Worm (Caenorhabditis elegans) whole organism, L2 larva: ENCODE results near the gene F55B11.6.
"Not testable (repeated sequence)": the region's sequence is repeated elsewhere in the genome, so short reads cannot be mapped to it uniquely, and the experiment has no call there.

Experiments
- C34F6.9 ChIP-seq: fragments of 150-350 bp; optimal IDR thresholded peaks from 2 replicates; lab custom pipeline; 2014; ENCODE audit warnings: missing biosample characterization, missing genetic modification characterization
- F13H6.1 ChIP-seq: sonication (generic microtip); optimal IDR thresholded peaks from 2 replicates; lab custom pipeline; 2016; ENCODE audit warnings: missing genetic modification characterization, missing compliant biosample characterization
- R02D3.7 ChIP-seq: fragments of 150-350 bp; optimal IDR thresholded peaks from 2 replicates; lab custom pipeline; 2014; ENCODE audit warnings: missing biosample characterization, missing genetic modification characterization
- Y55F3AM.14 ChIP-seq: fragments of 200-800 bp; sonication (Bioruptor generic); optimal IDR thresholded peaks from 2 replicates; lab custom pipeline; 2018; ENCODE audit warnings: mild to moderate bottlenecking, missing genetic modification characterization, missing compliant biosample characterization
- alr-1 ChIP-seq: fragments of 150-350 bp; optimal IDR thresholded peaks from 2 replicates; lab custom pipeline; 2014; ENCODE audit warnings: missing biosample characterization, missing genetic modification characterization
- ama-1 ChIP-seq: fragments of 150-350 bp; optimal IDR thresholded peaks from 2 replicates; lab custom pipeline; 2018; ENCODE audit warnings: inconsistent platforms
- blmp-1 ChIP-seq: sonication (generic microtip); optimal IDR thresholded peaks from 2 replicates; lab custom pipeline; 2017; ENCODE audit warnings: missing genetic modification characterization, mild to moderate bottlenecking, missing compliant biosample characterization, antibody characterized with exemption, moderate library complexity; ENCODE audit not compliant: insufficient read depth
- ceh-16 ChIP-seq: fragments of 150-350 bp; optimal IDR thresholded peaks from 2 replicates; lab custom pipeline; 2014; ENCODE audit warnings: missing biosample characterization, missing genetic modification characterization
- ceh-82 ChIP-seq: fragments of 150-350 bp; optimal IDR thresholded peaks from 2 replicates; lab custom pipeline; 2014; ENCODE audit warnings: missing biosample characterization, missing genetic modification characterization
- crh-2 ChIP-seq: sonication (generic microtip); optimal IDR thresholded peaks from 2 replicates; lab custom pipeline; 2017; ENCODE audit warnings: missing biosample characterization, missing genetic modification characterization
- dmd-4 ChIP-seq: sonication (generic microtip); optimal IDR thresholded peaks from 2 replicates; lab custom pipeline; 2017; ENCODE audit warnings: missing biosample characterization, missing genetic modification characterization
- egl-27 ChIP-seq: sonication (generic microtip); optimal IDR thresholded peaks from 3 replicates; lab custom pipeline; 2017; ENCODE audit warnings: missing biosample characterization, missing genetic modification reagents, missing genetic modification characterization
- elt-1 ChIP-seq: fragments of 150-350 bp; optimal IDR thresholded peaks from 2 replicates; lab custom pipeline; 2014; ENCODE audit warnings: missing biosample characterization, missing genetic modification characterization
- gmeb-1 ChIP-seq: fragments of 150-350 bp; optimal IDR thresholded peaks from 2 replicates; lab custom pipeline; 2014; ENCODE audit warnings: missing biosample characterization, missing genetic modification characterization
- lin-11 ChIP-seq: fragments of 150-350 bp; sonication (generic microtip); optimal IDR thresholded peaks from 2 replicates; lab custom pipeline; 2014; ENCODE audit warnings: missing biosample characterization, missing genetic modification characterization, inconsistent platforms, mixed read lengths
- lin-13 ChIP-seq: fragments of 150-350 bp; optimal IDR thresholded peaks from 2 replicates; lab custom pipeline; 2014; ENCODE audit warnings: missing biosample characterization, missing genetic modification reagents, missing genetic modification characterization
- lin-39 ChIP-seq: fragments of 150-350 bp; optimal IDR thresholded peaks from 2 replicates; lab custom pipeline; 2014; ENCODE audit warnings: missing biosample characterization, missing genetic modification reagents, missing genetic modification characterization
- lsy-2 ChIP-seq, 2 experiments: fragments of 150-350 bp in 1 of 2; sonication (generic microtip) in 1 of 2; optimal IDR thresholded peaks; 2 replicates each; lab custom pipeline; 2014 to 2017; ENCODE audit warnings: missing biosample characterization in 2 of 2, missing genetic modification characterization in 2 of 2
- mab-5 ChIP-seq: fragments of 150-350 bp; optimal IDR thresholded peaks from 2 replicates; lab custom pipeline; 2014; ENCODE audit warnings: missing biosample characterization, missing genetic modification characterization
- mbf-1 ChIP-seq: sonication (generic microtip); optimal IDR thresholded peaks from 2 replicates; lab custom pipeline; 2017; ENCODE audit warnings: missing biosample characterization, missing genetic modification characterization
- mdl-1 ChIP-seq, 2 experiments: fragments of 150-350 bp in 1 of 2; sonication (generic microtip) in 1 of 2; optimal IDR thresholded peaks; 2 replicates each; lab custom pipeline; 2017; ENCODE audit warnings: missing biosample characterization in 2 of 2, missing genetic modification characterization in 2 of 2
- nhr-10 ChIP-seq: sonication (generic microtip); optimal IDR thresholded peaks from 2 replicates; lab custom pipeline; 2017; ENCODE audit warnings: missing biosample characterization, missing genetic modification characterization
- nhr-11 ChIP-seq: fragments of 150-350 bp; optimal IDR thresholded peaks from 2 replicates; lab custom pipeline; 2014; ENCODE audit warnings: missing biosample characterization, missing genetic modification characterization
- nhr-12 ChIP-seq: fragments of 150-350 bp; optimal IDR thresholded peaks from 2 replicates; lab custom pipeline; 2014; ENCODE audit warnings: missing biosample characterization, missing genetic modification characterization
- nhr-129 ChIP-seq: fragments of 150-350 bp; optimal IDR thresholded peaks from 2 replicates; lab custom pipeline; 2014; ENCODE audit warnings: missing biosample characterization, missing genetic modification characterization
- nhr-237 ChIP-seq: fragments of 150-350 bp; optimal IDR thresholded peaks from 2 replicates; lab custom pipeline; 2014; ENCODE audit warnings: missing biosample characterization, missing genetic modification characterization
- nhr-25 ChIP-seq: fragments of 150-350 bp; sonication (generic microtip); optimal IDR thresholded peaks from 3 replicates; lab custom pipeline; 2014; ENCODE audit warnings: missing biosample characterization, missing genetic modification characterization
- nhr-6 ChIP-seq: fragments of 150-350 bp; optimal IDR thresholded peaks from 2 replicates; lab custom pipeline; 2014; ENCODE audit warnings: missing biosample characterization, missing genetic modification characterization
- nhr-77 ChIP-seq: fragments of 150-350 bp; optimal IDR thresholded peaks from 2 replicates; lab custom pipeline; 2014; ENCODE audit warnings: missing biosample characterization, missing genetic modification characterization
- peb-1 ChIP-seq: fragments of 150-350 bp; optimal IDR thresholded peaks from 2 replicates; lab custom pipeline; 2014; ENCODE audit warnings: missing biosample characterization, missing genetic modification characterization
- skn-1 ChIP-seq: sonication (generic microtip); optimal IDR thresholded peaks from 2 replicates; lab custom pipeline; 2017; ENCODE audit warnings: missing biosample characterization, missing genetic modification characterization
- sma-3 ChIP-seq: sonication (generic microtip); optimal IDR thresholded peaks from 2 replicates; lab custom pipeline; 2016; ENCODE audit warnings: missing genetic modification reagents, missing genetic modification characterization, missing compliant biosample characterization
- sma-9 ChIP-seq, 2 experiments: fragments of 150-350 bp in 1 of 2; sonication (generic microtip) in 1 of 2; optimal IDR thresholded peaks; 2 replicates each; lab custom pipeline; 2014 to 2016; ENCODE audit warnings: missing genetic modification characterization in 2 of 2, mild to moderate bottlenecking in 1 of 2, missing biosample characterization in 1 of 2, missing compliant biosample characterization in 1 of 2, missing genetic modification reagents in 1 of 2, moderate library complexity in 1 of 2
- snpc-4 ChIP-seq: fragments of 150-350 bp; optimal IDR thresholded peaks from 2 replicates; lab custom pipeline; 2014; ENCODE audit warnings: missing biosample characterization, missing genetic modification characterization
- unc-39 ChIP-seq: fragments of 150-350 bp; optimal IDR thresholded peaks from 2 replicates; lab custom pipeline; 2014; ENCODE audit warnings: missing biosample characterization, missing genetic modification characterization
- unc-55 ChIP-seq: fragments of 150-350 bp; sonication (generic microtip); optimal IDR thresholded peaks from 3 replicates; lab custom pipeline; 2014; ENCODE audit warnings: missing biosample characterization, missing genetic modification reagents, missing genetic modification characterization
- unc-62 ChIP-seq: fragments of 150-350 bp; optimal IDR thresholded peaks from 2 replicates; lab custom pipeline; 2014; ENCODE audit warnings: missing biosample characterization, missing genetic modification reagents, missing genetic modification characterization
- ztf-11 ChIP-seq: sonication (generic microtip); optimal IDR thresholded peaks from 2 replicates; lab custom pipeline; 2017; ENCODE audit warnings: missing biosample characterization, missing genetic modification characterization
- ztf-4 ChIP-seq: fragments of 150-350 bp; optimal IDR thresholded peaks from 2 replicates; lab custom pipeline; 2014; ENCODE audit warnings: missing biosample characterization, missing genetic modification characterization

F55B11.6 gene

DNA sequence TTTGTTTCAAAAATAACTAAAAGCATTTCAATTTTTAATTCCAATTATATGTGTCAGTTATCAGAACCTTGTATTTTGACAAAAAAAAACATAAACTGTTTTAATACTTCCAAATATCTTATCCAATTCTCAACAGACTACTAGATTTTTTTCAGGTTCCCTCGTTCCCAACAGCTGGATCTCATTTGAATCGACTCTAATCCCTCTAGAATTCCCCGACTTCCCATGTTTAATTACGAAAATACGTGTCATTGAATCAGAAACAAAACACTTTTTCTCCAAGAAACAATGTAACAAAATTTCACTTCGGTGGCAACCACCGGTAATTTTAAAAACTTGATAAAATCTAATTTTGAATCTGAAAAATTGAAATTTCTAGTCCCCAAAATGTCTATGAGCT, 37.8 kb downstream of the F55B11.6 start:
- TF ChIP-seq egl-27 (tag; lab: Kevin White, UChicago) (no peak), mdl-1 (tag; optimal IDR thresholded peaks at IDR 0.05; lab: Kevin White, UChicago) (no peak), F13H6.1 (tag; lab: Kevin White, UChicago) (no peak), C34F6.9 (tag; lab: Kevin White, UChicago) (no peak), nhr-25 (tag; lab: Kevin White, UChicago) (no peak), lin-13 (no peak), skn-1 (tag; lab: Kevin White, UChicago) (no peak), nhr-6 (tag; lab: Kevin White, UChicago) (no peak), crh-2 (tag; lab: Kevin White, UChicago) (no peak), unc-55 (GFP tag; lab: Kevin White, UChicago) (no peak)

DNA sequence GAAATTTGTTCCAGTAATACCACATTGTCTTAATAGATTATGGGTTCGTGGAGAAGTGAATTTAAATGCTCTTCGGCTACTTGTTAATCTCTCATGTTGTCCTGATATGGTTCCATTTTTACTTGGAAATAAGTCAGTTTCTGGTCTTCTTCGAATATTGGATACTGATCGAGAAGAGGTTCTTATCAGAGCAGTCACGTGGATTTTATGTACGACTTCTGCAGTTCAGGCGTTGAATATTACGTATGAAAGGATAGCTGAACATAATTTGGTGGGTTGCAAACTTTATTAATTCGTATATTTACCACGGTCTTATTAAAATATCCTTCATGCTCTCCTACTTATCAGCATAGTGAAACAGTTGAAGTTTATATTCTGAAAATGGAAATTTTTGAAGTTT, 39.2 kb downstream of the F55B11.6 start:
- no peak for TF ChIP-seq nhr-77 (tag; lab: Kevin White, UChicago)
- no peak for TF ChIP-seq nhr-129 (tag; lab: Kevin White, UChicago)
- TF ChIP-seq mab-5 (tag; lab: Kevin White, UChicago), result no peak
- TF ChIP-seq alr-1 (tag; lab: Kevin White, UChicago), result no peak
- TF ChIP-seq nhr-25 (tag; lab: Kevin White, UChicago), result no peak
- TF ChIP-seq ztf-4 (tag; lab: Kevin White, UChicago), result no peak
- no peak for TF ChIP-seq mbf-1 (tag; lab: Kevin White, UChicago)
- no peak for TF ChIP-seq lin-11
- no peak for TF ChIP-seq unc-55 (GFP tag; lab: Kevin White, UChicago)
- no peak for TF ChIP-seq nhr-12
- no peak for TF ChIP-seq skn-1 (tag; lab: Kevin White, UChicago)
- TF ChIP-seq sma-9 (GFP tag; optimal IDR thresholded peaks at IDR 0.05; lab: Kevin White, UChicago), result no peak
- no peak for TF ChIP-seq sma-9 (tag; optimal IDR thresholded peaks at IDR 0.05; lab: Kevin White, UChicago)
- TF ChIP-seq nhr-11 (tag; lab: Kevin White, UChicago), result no peak
- no peak for TF ChIP-seq ceh-16
- TF ChIP-seq nhr-10 (tag; lab: Kevin White, UChicago), result no peak
- TF ChIP-seq gmeb-1 (tag; lab: Kevin White, UChicago), result no peak
- TF ChIP-seq nhr-6 (tag; lab: Kevin White, UChicago), result no peak

DNA sequence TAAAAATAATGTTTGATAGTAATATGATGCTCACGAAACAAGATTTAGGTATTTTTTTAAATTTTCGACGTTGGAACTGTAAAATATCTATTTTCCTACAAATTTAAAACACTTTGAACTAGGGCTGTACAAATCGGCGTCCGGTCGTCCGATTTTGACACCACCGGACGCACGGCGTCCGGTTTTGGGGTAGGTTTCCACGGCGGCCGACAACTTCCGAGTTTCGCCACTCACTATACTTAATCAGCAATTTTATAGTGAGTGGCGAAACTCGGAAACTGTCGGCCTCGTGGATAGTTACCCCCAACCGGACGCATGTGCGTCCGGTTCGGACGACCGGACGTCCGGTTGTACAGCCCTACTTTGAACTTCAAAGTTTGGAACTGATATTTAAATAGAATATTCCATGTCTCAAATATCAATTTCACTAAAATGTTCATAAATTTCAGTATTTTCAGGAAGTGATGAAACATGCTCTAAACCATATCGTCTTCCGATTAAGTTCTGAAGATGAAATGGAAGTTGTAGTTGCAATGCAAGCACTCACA, 39.7 kb downstream of the F55B11.6 start:
- TF ChIP-seq egl-27 (tag; lab: Kevin White, UChicago) (no peak), R02D3.7 (tag; lab: Kevin White, UChicago) (no peak), unc-55 (GFP tag; lab: Kevin White, UChicago) (no peak), skn-1 (tag; lab: Kevin White, UChicago) (no peak), peb-1 (tag; lab: Kevin White, UChicago) (no peak), sma-9 (GFP tag; optimal IDR thresholded peaks at IDR 0.05; lab: Kevin White, UChicago) (no peak), sma-9 (tag; optimal IDR thresholded peaks at IDR 0.05; lab: Kevin White, UChicago) (no peak), mbf-1 (tag; lab: Kevin White, UChicago) (no peak), nhr-12 (no peak), C34F6.9 (tag; lab: Kevin White, UChicago) (no peak), ceh-16 (no peak), lsy-2 (tag; optimal IDR thresholded peaks at IDR 0.05; lab: Kevin White, UChicago) (no peak), unc-62 (GFP tag; lab: Kevin White, UChicago) (no peak)

DNA sequence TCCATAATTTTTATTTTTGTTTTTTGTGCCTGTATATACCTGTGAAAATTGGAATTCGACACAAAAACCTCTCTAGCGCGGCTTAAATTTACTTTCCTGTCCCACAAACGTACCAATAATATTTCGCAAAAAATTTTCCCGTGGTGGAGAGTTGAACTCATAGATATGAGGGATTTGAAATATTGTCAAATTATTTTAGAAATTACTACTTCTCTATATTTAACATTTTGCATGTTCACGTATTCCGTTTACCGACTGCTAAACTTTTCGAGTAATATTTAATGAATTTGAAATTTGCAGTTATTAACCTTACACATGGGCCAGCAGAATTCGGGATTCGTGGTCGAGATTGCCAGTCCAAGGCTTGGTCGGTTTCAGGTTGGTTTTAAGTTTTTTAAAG, 43.2 kb downstream of the F55B11.6 start, which contains the start of gene Y67A10A.7:
TSS of gene Y67A10A.7 (plus strand) at position 301 of the 400 bp plus-strand sequence.
- not testable (repeated sequence) for TF ChIP-seq nhr-6, crh-2, F13H6.1 (tag; lab: Kevin White, UChicago)

DNA sequence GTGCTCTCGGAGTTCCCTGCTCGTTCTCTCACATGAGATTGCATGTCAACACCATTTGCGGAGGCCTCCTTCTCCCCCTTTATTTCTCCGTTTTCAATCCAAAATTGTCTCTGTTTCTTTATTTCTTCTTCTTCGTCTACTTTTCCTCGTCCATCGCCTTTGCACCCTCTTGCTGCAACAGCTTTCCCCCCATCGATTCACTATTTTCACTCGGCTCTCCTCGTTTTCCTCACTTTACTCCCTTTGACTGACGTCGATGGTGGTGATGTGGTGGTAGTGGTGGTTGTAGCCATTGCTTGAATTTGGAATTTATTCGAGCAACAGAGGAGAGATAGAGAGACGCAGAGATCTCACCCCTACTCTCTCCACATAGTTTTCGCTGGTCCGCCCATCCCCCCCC, 45.4 kb downstream of the F55B11.6 start:
- peak; percentile 73 for TF ChIP-seq F13H6.1 (tag; lab: Kevin White, UChicago)
- TF ChIP-seq ceh-82 (tag; lab: Kevin White, UChicago), result no peak
- peak; percentile 4 for TF ChIP-seq sma-9 (GFP tag; optimal IDR thresholded peaks at IDR 0.05; lab: Kevin White, UChicago)
- TF ChIP-seq sma-9 (tag; optimal IDR thresholded peaks at IDR 0.05; lab: Kevin White, UChicago), result no peak
- TF ChIP-seq egl-27 (tag; lab: Kevin White, UChicago), result peak; percentile 43
- TF ChIP-seq gmeb-1 (tag; lab: Kevin White, UChicago), result no peak
- peak in 1 of 2 experiments; percentile 32 for TF ChIP-seq mdl-1 (tag; optimal IDR thresholded peaks at IDR 0.05; lab: Kevin White, UChicago)
- peak; percentile 83 for TF ChIP-seq unc-55 (GFP tag; lab: Kevin White, UChicago)
- no peak for TF ChIP-seq unc-62 (GFP tag; lab: Kevin White, UChicago)
- TF ChIP-seq lin-39 (tag; lab: Kevin White, UChicago), result no peak
- TF ChIP-seq sma-3 (GFP tag; lab: Kevin White, UChicago), result no peak
- TF ChIP-seq Y55F3AM.14, result peak; percentile 63
- peak; percentile 53 for TF ChIP-seq mab-5 (tag; lab: Kevin White, UChicago)
- no peak for TF ChIP-seq ztf-11 (tag; lab: Kevin White, UChicago)
- no peak for TF ChIP-seq dmd-4 (tag; lab: Kevin White, UChicago)
- no peak for TF ChIP-seq nhr-237 (tag; lab: Kevin White, UChicago)
- no peak for TF ChIP-seq unc-39
- no peak for TF ChIP-seq R02D3.7 (tag; lab: Kevin White, UChicago)
- peak; percentile 93 for TF ChIP-seq nhr-129 (tag; lab: Kevin White, UChicago)
- TF ChIP-seq blmp-1, result no peak
- TF ChIP-seq ama-1 (lab: Kevin White, UChicago), result no peak
- no peak for TF ChIP-seq elt-1 (tag; lab: Kevin White, UChicago)
- peak; percentile 68 for TF ChIP-seq crh-2 (tag; lab: Kevin White, UChicago)
- TF ChIP-seq nhr-77 (tag; lab: Kevin White, UChicago), result no peak
- TF ChIP-seq C34F6.9 (tag; lab: Kevin White, UChicago), result peak; percentile 79
- no peak for TF ChIP-seq ceh-16
- peak; percentile 61 for TF ChIP-seq lin-11
- no peak for TF ChIP-seq snpc-4
